Fruit fly (Drosophila melanogaster): Measurements from ENCODE around the gene CG11601.

The CG11601 gene

dm6 chr2L:267441-268089, 15.5 kb downstream of the CG11601 start, which contains the start of gene CG17075 (continued):
- TF ChIP-seq sug (tag; optimal IDR thresholded peaks at IDR 0.05) (peak; percentile 88), wor (GFP tag; IDR thresholded peaks at IDR 0.05) (peak; percentile 90), Mrtf (GFP tag; IDR thresholded peaks at IDR 0.05) (peak; percentile 92), pan (optimal IDR thresholded peaks at IDR 0.05) (no peak), pan (GFP tag; optimal IDR thresholded peaks at IDR 0.05 in 1 of 2, IDR thresholded peaks at IDR 0.05 in 1 of 2) (peak in 1 of 2 experiments; percentile 97), MBD-R2 (GFP tag; IDR thresholded peaks at IDR 0.05) (peak; percentile 91), CG12299 (tag; optimal IDR thresholded peaks at IDR 0.05) (peak; percentile 92), Hsf (GFP tag; optimal IDR thresholded peaks at IDR 0.05) (peak; percentile 91), dimm (GFP tag; IDR thresholded peaks at IDR 0.05) (peak; percentile 92), CG11398 (GFP tag; optimal IDR thresholded peaks at IDR 0.05) (peak; percentile 70), bab2 (GFP tag; optimal IDR thresholded peaks at IDR 0.05) (peak; percentile 71), Fer1 (GFP tag; optimal IDR thresholded peaks at IDR 0.05) (peak; percentile 97), CG16863 (GFP tag; optimal IDR thresholded peaks at IDR 0.05) (peak; percentile 65), CG9876 (GFP tag; optimal IDR thresholded peaks at IDR 0.05) (no peak), CG12769 (tag; optimal IDR thresholded peaks at IDR 0.05) (peak; percentile 94), bowl (GFP tag; IDR thresholded peaks at IDR 0.05) (peak; percentile 88), pita (GFP tag; optimal IDR thresholded peaks at IDR 0.05) (no peak), Six4 (GFP tag; optimal IDR thresholded peaks at IDR 0.05) (peak; percentile 86), CG1233 (GFP tag; optimal IDR thresholded peaks at IDR 0.05) (peak; percentile 92), tup (GFP tag; optimal IDR thresholded peaks at IDR 0.05) (peak; percentile 86), CrebB (tag; optimal IDR thresholded peaks at IDR 0.05) (peak; percentile 90), Hr51 (GFP tag; optimal IDR thresholded peaks at IDR 0.05) (peak; percentile 75 to 96), CG8281 (tag; optimal IDR thresholded peaks at IDR 0.05) (peak; percentile 72), Vsx1 (GFP tag; optimal IDR thresholded peaks at IDR 0.05) (peak; percentile 84), Sox102F (GFP tag; optimal IDR thresholded peaks at IDR 0.05) (peak; percentile 97), Nf-YB (GFP tag; optimal IDR thresholded peaks at IDR 0.05) (peak; percentile 72), CG4404 (GFP tag; IDR thresholded peaks at IDR 0.05) (peak; percentile 76), Hmx (GFP tag; optimal IDR thresholded peaks at IDR 0.05) (peak; percentile 72), trh (GFP tag; optimal IDR thresholded peaks at IDR 0.05) (peak; percentile 88), ac (GFP tag; optimal IDR thresholded peaks at IDR 0.05) (peak; percentile 23), CoRest (tag; optimal IDR thresholded peaks at IDR 0.05) (peak; percentile 95), CG10431 (GFP tag; optimal IDR thresholded peaks at IDR 0.05) (peak; percentile 40), CG33213 (GFP tag; optimal IDR thresholded peaks at IDR 0.05) (peak; percentile 12), otp (GFP tag; IDR thresholded peaks at IDR 0.05) (peak; percentile 84), CG17568 (GFP tag; optimal IDR thresholded peaks at IDR 0.05) (peak; percentile 87), Trl (optimal IDR thresholded peaks at IDR 0.05) (peak in 1 of 2 experiments; percentile 20), Trl (GFP tag; optimal IDR thresholded peaks at IDR 0.05) (peak; percentile 65), dysf (GFP tag; IDR thresholded peaks at IDR 0.05) (peak; percentile 98), gt (GFP tag; IDR thresholded peaks at IDR 0.05) (peak; percentile 65; the same call in 1 of the 2 replicates), NC2α (GFP tag; optimal IDR thresholded peaks at IDR 0.05) (no peak), mirr (GFP tag; optimal IDR thresholded peaks at IDR 0.05) (peak; percentile 19), mam (GFP tag; optimal IDR thresholded peaks at IDR 0.05) (peak; percentile 88), unpg (GFP tag; optimal IDR thresholded peaks at IDR 0.05) (peak; percentile 96), lilli (GFP tag; optimal IDR thresholded peaks at IDR 0.05) (peak; percentile 95), sc (optimal IDR thresholded peaks at IDR 0.05) (no peak), sc (GFP tag; optimal IDR thresholded peaks at IDR 0.05) (peak; percentile 76), salm (tag; optimal IDR thresholded peaks at IDR 0.05) (peak; percentile 83), psq (GFP tag; optimal IDR thresholded peaks at IDR 0.05) (peak; percentile 84), Usf (GFP tag; optimal IDR thresholded peaks at IDR 0.05) (no peak), CG11723 (GFP tag; optimal IDR thresholded peaks at IDR 0.05) (peak; percentile 83), CG12942 (GFP tag; optimal IDR thresholded peaks at IDR 0.05) (peak; percentile 92)

Data from whole organism, embryonic.